Fruit fly (Drosophila melanogaster): Measurements from ENCODE around the gene CG8661.

Gene CG8661

dm6 chrX:17298900-17299836 lies 14.9 kb upstream of the CG8661 start (continued):
- TF ChIP-seq CG17186 (GFP tag; optimal IDR thresholded peaks at IDR 0.05) (no peak), CG18619 (GFP tag; optimal IDR thresholded peaks at IDR 0.05) (peak; percentile 67), bigmax (GFP tag; optimal IDR thresholded peaks at IDR 0.05) (no peak), ato (GFP tag; IDR thresholded peaks at IDR 0.05; ENCODE audit: partially characterized antibody) (no peak), inv (GFP tag; IDR thresholded peaks at IDR 0.05; ENCODE audit: partially characterized antibody) (no peak), PHDP (tag; optimal IDR thresholded peaks at IDR 0.05) (peak; percentile 74), vnd (GFP tag; IDR thresholded peaks at IDR 0.05; ENCODE audit: partially characterized antibody) (0 out of 3 replicates have a peak, but pooled peaks have one; percentile 39), bbx (GFP tag; IDR thresholded peaks at IDR 0.05; ENCODE audit: partially characterized antibody) (no peak), usp (GFP tag; optimal IDR thresholded peaks at IDR 0.05) (no peak), sens-2 (GFP tag; IDR thresholded peaks at IDR 0.05) (no peak), CG31388 (GFP tag; optimal IDR thresholded peaks at IDR 0.05) (no peak), CG7839 (tag; optimal IDR thresholded peaks at IDR 0.05) (peak; percentile 76), CG1529 (GFP tag; optimal IDR thresholded peaks at IDR 0.05) (peak; percentile 11), CG7372 (GFP tag; IDR thresholded peaks at IDR 0.05) (peak; percentile 56), CG32772 (GFP tag; IDR thresholded peaks at IDR 0.05) (peak; percentile 41), H2.0 (GFP tag; IDR thresholded peaks at IDR 0.05) (peak; percentile 56; the same call in 1 of the 2 replicates), CG1832 (GFP tag; optimal IDR thresholded peaks at IDR 0.05) (no peak), CG31224 (GFP tag; IDR thresholded peaks at IDR 0.05) (peak; percentile 64), twi (tag; optimal IDR thresholded peaks at IDR 0.05) (peak; percentile 17), crol (GFP tag; IDR thresholded peaks at IDR 0.05) (no peak), dm (GFP tag; optimal IDR thresholded peaks at IDR 0.05) (no peak), CG33213 (GFP tag; optimal IDR thresholded peaks at IDR 0.05) (no peak), Fer3 (tag; optimal IDR thresholded peaks at IDR 0.05) (peak; percentile 75), pita (GFP tag; optimal IDR thresholded peaks at IDR 0.05) (no peak), cwo (GFP tag; optimal IDR thresholded peaks at IDR 0.05) (peak; percentile 65), Opbp (GFP tag; IDR thresholded peaks at IDR 0.05; ENCODE audit: partially characterized antibody) (no peak), CG11504 (tag; optimal IDR thresholded peaks at IDR 0.05) (peak; percentile 71), vvl (GFP tag; IDR thresholded peaks at IDR 0.05) (peak; percentile 61), CG7745 (tag; optimal IDR thresholded peaks at IDR 0.05) (no peak), CG15269 (tag; optimal IDR thresholded peaks at IDR 0.05) (peak; percentile 82), CG10431 (GFP tag; optimal IDR thresholded peaks at IDR 0.05) (no peak), Bteb2 (GFP tag; optimal IDR thresholded peaks at IDR 0.05) (peak; percentile 9), emc (GFP tag; optimal IDR thresholded peaks at IDR 0.05) (no peak), HLH4C (GFP tag; IDR thresholded peaks at IDR 0.05; ENCODE audit: partially characterized antibody) (peak; percentile 20; the same call in 1 of the 3 replicates), CG9817 (tag; optimal IDR thresholded peaks at IDR 0.05) (peak; percentile 71), sr (GFP tag; IDR thresholded peaks at IDR 0.05) (no peak), tx (GFP tag; optimal IDR thresholded peaks at IDR 0.05) (peak; percentile 15), CG17361 (GFP tag; IDR thresholded peaks at IDR 0.05) (peak; percentile 68), CG6683 (GFP tag; optimal IDR thresholded peaks at IDR 0.05) (peak; percentile 43), gfzf (GFP tag; optimal IDR thresholded peaks at IDR 0.05) (no peak), ERR (GFP tag; optimal IDR thresholded peaks at IDR 0.05) (peak; percentile 23), p53 (GFP tag; optimal IDR thresholded peaks at IDR 0.05) (no peak), phol (tag; optimal IDR thresholded peaks at IDR 0.05) (peak; percentile 37), CG30403 (GFP tag; optimal IDR thresholded peaks at IDR 0.05) (peak; percentile 64), CG1233 (GFP tag; optimal IDR thresholded peaks at IDR 0.05) (peak; percentile 47), row (GFP tag; IDR thresholded peaks at IDR 0.05) (peak; percentile 85), CG11247 (GFP tag; IDR thresholded peaks at IDR 0.05) (0 out of 2 replicates have a peak, but pooled peaks have one; percentile 13), E2f1 (GFP tag; IDR thresholded peaks at IDR 0.05) (peak; percentile 65)
